Fruit fly (Drosophila melanogaster): ENCODE data around the gene Him.

- TF ChIP-seq CG11762 (GFP tag; optimal IDR thresholded peaks at IDR 0.05; ENCODE audit: insufficient read depth) (no peak), Sox14 (GFP tag; optimal IDR thresholded peaks at IDR 0.05) (no peak)
These were observed 28.7 kb downstream of the Him start for dm6 chrX:18237886-18238285.

All from whole organism, prepupa.